Fruit fly (Drosophila melanogaster) whole organism, embryonic: ENCODE results near the gene Mal-B1.

Experiments
- Atf3 ChIP-seq: fragments of 200-800 bp; sonication (Bioruptor generic); optimal IDR thresholded peaks from 3 replicates; lab custom pipeline; 2016; ENCODE audit warnings: missing biosample characterization, missing genetic modification characterization
- CG10147 ChIP-seq: fragments of 200-800 bp; sonication (Bioruptor generic); optimal IDR thresholded peaks from 2 replicates; lab custom pipeline; 2019; ENCODE audit warnings: missing biosample characterization, mild to moderate bottlenecking, missing genetic modification characterization, moderate library complexity
- CG10543 ChIP-seq: fragments of 200-800 bp; sonication (Bioruptor generic); optimal IDR thresholded peaks from 3 replicates; lab custom pipeline; 2017; ENCODE audit warnings: missing biosample characterization, mild to moderate bottlenecking, missing genetic modification characterization, moderate library complexity
- CG11696 ChIP-seq: fragments of 200-800 bp; sonication (Bioruptor generic); IDR thresholded peaks from 2 replicates; pipeline ENCODE4 v1.3.6; 2022; ENCODE audit warnings: missing biosample characterization, missing genetic modification characterization
- CG13287 ChIP-seq: fragments of 200-800 bp; sonication (Bioruptor generic); IDR thresholded peaks from 2 replicates; pipeline ENCODE4 v1.3.6; 2022; ENCODE audit warnings: missing biosample characterization, missing genetic modification characterization; ENCODE audit not compliant: partially characterized antibody
- CG13775 ChIP-seq: fragments of 200-800 bp; sonication (Bioruptor generic); optimal IDR thresholded peaks from 3 replicates; lab custom pipeline; 2017; ENCODE audit warnings: missing biosample characterization, mild to moderate bottlenecking, missing genetic modification characterization
- CG13894 ChIP-seq: fragments of 200-800 bp; sonication (Bioruptor generic); optimal IDR thresholded peaks from 3 replicates; lab custom pipeline; 2018; ENCODE audit warnings: missing biosample characterization, mild to moderate bottlenecking, missing genetic modification characterization, moderate library complexity
- CG14014 ChIP-seq: fragments of 200-800 bp; sonication (Bioruptor generic); IDR thresholded peaks from 2 replicates; pipeline ENCODE4 v1.3.6; 2022; ENCODE audit warnings: missing biosample characterization, missing genetic modification characterization
- CG14050 ChIP-seq: fragments of 200-800 bp; sonication (Bioruptor generic); IDR thresholded peaks from 3 replicates; pipeline ENCODE4 v1.3.6; 2022; ENCODE audit warnings: missing biosample characterization, missing genetic modification characterization
- CG15514 ChIP-seq: fragments of 200-800 bp; sonication (Bioruptor generic); optimal IDR thresholded peaks from 3 replicates; lab custom pipeline; 2017; ENCODE audit warnings: missing biosample characterization, missing genetic modification characterization, mild to moderate bottlenecking, moderate library complexity, missing genetic modification reagents
- CG2199 ChIP-seq: fragments of 200-800 bp; sonication (Bioruptor generic); IDR thresholded peaks from 3 replicates; pipeline ENCODE4 v1.3.6; 2022; ENCODE audit warnings: missing biosample characterization, missing genetic modification characterization
- CG42726 ChIP-seq: fragments of 200-800 bp; sonication (Bioruptor generic); IDR thresholded peaks from 2 replicates; pipeline ENCODE4 v1.3.6; 2022; ENCODE audit warnings: missing biosample characterization, missing genetic modification characterization; ENCODE audit not compliant: partially characterized antibody
- CG4404 ChIP-seq: fragments of 200-800 bp; sonication (Bioruptor generic); IDR thresholded peaks from 2 replicates; pipeline ENCODE4 v1.3.6; 2022; ENCODE audit warnings: missing biosample characterization, missing genetic modification characterization
- CG6175 ChIP-seq: fragments of 200-800 bp; sonication (Bioruptor generic); IDR thresholded peaks from 3 replicates; pipeline ENCODE4 v1.3.6; 2022; ENCODE audit warnings: missing biosample characterization, missing genetic modification characterization
- CG6689 ChIP-seq: fragments of 200-800 bp; sonication (Bioruptor generic); IDR thresholded peaks from 2 replicates; pipeline ENCODE4 v1.3.6; 2022; ENCODE audit warnings: missing biosample characterization, missing genetic modification characterization
- CG6765 ChIP-seq: fragments of 200-800 bp; sonication (Bioruptor generic); optimal IDR thresholded peaks from 3 replicates; lab custom pipeline; 2017; ENCODE audit warnings: missing biosample characterization, mild to moderate bottlenecking, missing genetic modification characterization
- CG6791 ChIP-seq: fragments of 200-800 bp; sonication (Bioruptor generic); IDR thresholded peaks from 3 replicates; pipeline ENCODE4 v1.3.6; 2022; ENCODE audit warnings: missing biosample characterization, missing genetic modification characterization; ENCODE audit not compliant: partially characterized antibody
- CrebB ChIP-seq: fragments of 200-800 bp; sonication (Bioruptor generic); optimal IDR thresholded peaks from 3 replicates; lab custom pipeline; 2018; ENCODE audit warnings: missing biosample characterization, mild to moderate bottlenecking, missing genetic modification characterization
- Dbx ChIP-seq: fragments of 200-800 bp; sonication (Bioruptor generic); IDR thresholded peaks from 3 replicates; pipeline ENCODE4 v1.3.6; 2022; ENCODE audit warnings: missing biosample characterization, missing genetic modification characterization
- Deaf1 ChIP-seq: fragments of 200-800 bp; optimal IDR thresholded peaks from 3 replicates; lab custom pipeline; 2019; ENCODE audit warnings: missing biosample characterization, mild to moderate bottlenecking, missing genetic modification characterization, moderate library complexity
- Dip3 ChIP-seq: fragments of 200-800 bp; sonication (Bioruptor generic); optimal IDR thresholded peaks from 3 replicates; lab custom pipeline; 2016; ENCODE audit warnings: missing biosample characterization, missing genetic modification characterization
- Doc2 ChIP-seq: fragments of 200-800 bp; sonication (Bioruptor generic); IDR thresholded peaks from 2 replicates; pipeline ENCODE4 v1.3.6; 2022; ENCODE audit warnings: missing biosample characterization, missing genetic modification characterization
- Fer2 ChIP-seq: fragments of 200-800 bp; sonication (Bioruptor generic); optimal IDR thresholded peaks from 2 replicates; lab custom pipeline; 2018; ENCODE audit warnings: missing biosample characterization, mild to moderate bottlenecking, missing genetic modification characterization, moderate library complexity
- Fer3 ChIP-seq: fragments of 200-800 bp; sonication (Bioruptor generic); optimal IDR thresholded peaks from 2 replicates; lab custom pipeline; 2018; ENCODE audit warnings: missing biosample characterization, mild to moderate bottlenecking, missing genetic modification characterization, moderate library complexity
- H15 ChIP-seq: fragments of 200-800 bp; sonication (Bioruptor generic); IDR thresholded peaks from 3 replicates; pipeline ENCODE4 v1.3.6; 2022; ENCODE audit warnings: missing biosample characterization, missing genetic modification characterization
- MBD-R2 ChIP-seq: fragments of 200-800 bp; sonication (Bioruptor generic); IDR thresholded peaks from 2 replicates; pipeline ENCODE4 v1.3.6; 2022; ENCODE audit warnings: missing biosample characterization, missing genetic modification characterization
- Med ChIP-seq: fragments of 200-800 bp; sonication (Bioruptor generic); peaks from one replicate; lab custom pipeline; 2016; ENCODE audit warnings: missing biosample characterization, missing genetic modification characterization, mild to moderate bottlenecking, inconsistent platforms, moderate library complexity
- Mes4 ChIP-seq: fragments of 200-800 bp; sonication (Bioruptor generic); optimal IDR thresholded peaks from 2 replicates; lab custom pipeline; 2016; ENCODE audit warnings: missing biosample characterization, missing genetic modification characterization
- NfI ChIP-seq: fragments of 200-800 bp; sonication (Bioruptor generic); optimal IDR thresholded peaks from 3 replicates; lab custom pipeline; 2018; ENCODE audit warnings: missing biosample characterization, mild to moderate bottlenecking, missing genetic modification characterization, moderate library complexity
- Side ChIP-seq: fragments of 200-800 bp; sonication (Bioruptor generic); optimal IDR thresholded peaks from 2 replicates; lab custom pipeline; 2016; ENCODE audit warnings: missing biosample characterization, missing genetic modification characterization
- Xrp1 ChIP-seq: fragments of 200-800 bp; sonication (Bioruptor generic); IDR thresholded peaks from 2 replicates; pipeline ENCODE4 v1.3.6; 2022; ENCODE audit warnings: missing biosample characterization, missing genetic modification characterization
- ara ChIP-seq: fragments of 200-800 bp; sonication (Bioruptor generic); IDR thresholded peaks from 2 replicates; pipeline ENCODE4 v1.3.6; 2022; ENCODE audit warnings: missing biosample characterization, missing genetic modification characterization
- bowl ChIP-seq: fragments of 200-800 bp; sonication (Bioruptor generic); IDR thresholded peaks from 2 replicates; pipeline ENCODE4 v1.3.6; 2022; ENCODE audit warnings: missing biosample characterization, missing genetic modification characterization
- chinmo ChIP-seq: fragments of 200-800 bp; sonication (Bioruptor generic); IDR thresholded peaks from 4 replicates; pipeline ENCODE4 v1.3.6; 2022; ENCODE audit warnings: missing biosample characterization, missing genetic modification characterization; ENCODE audit not compliant: partially characterized antibody
- chm ChIP-seq: fragments of 200-800 bp; sonication (Bioruptor generic); IDR thresholded peaks from 2 replicates; pipeline ENCODE4 v1.3.6; 2022; ENCODE audit warnings: missing biosample characterization, missing genetic modification characterization
- ci ChIP-seq: fragments of 200-800 bp; sonication (Bioruptor generic); IDR thresholded peaks from 3 replicates; pipeline ENCODE4 v1.3.6; 2022; ENCODE audit warnings: missing biosample characterization, missing genetic modification characterization
- gem ChIP-seq: fragments of 200-800 bp; sonication (Bioruptor generic); optimal IDR thresholded peaks from 2 replicates; lab custom pipeline; 2019; ENCODE audit warnings: missing biosample characterization, mild to moderate bottlenecking, missing genetic modification characterization, moderate library complexity
- klu ChIP-seq: fragments of 200-800 bp; sonication (Bioruptor generic); IDR thresholded peaks from 2 replicates; pipeline ENCODE4 v1.3.6; 2022; ENCODE audit warnings: missing biosample characterization, missing genetic modification characterization
- otp ChIP-seq: fragments of 200-800 bp; sonication (Bioruptor generic); IDR thresholded peaks from 3 replicates; pipeline ENCODE4, ENCODE4 v1.3.6; 2022; ENCODE audit warnings: missing biosample characterization, missing genetic modification characterization
- prd ChIP-seq, 3 experiments: fragments of >200 bp in 2 of 3; fragments of 200-800 bp in 1 of 3; sonication (Bioruptor generic) in 1 of 3; optimal IDR thresholded peaks in 2 of 3; IDR thresholded peaks in 1 of 3; 2 replicates in 2 of 3; 3 replicates in 1 of 3; pipeline versions ENCODE4 v1.3.6 to Lab custom; 2017 to 2022; ENCODE audit warnings: missing biosample characterization in 1 of 3, missing genetic modification characterization in 1 of 3
- run ChIP-seq: fragments of 200-800 bp; sonication (Bioruptor generic); optimal IDR thresholded peaks from 3 replicates; lab custom pipeline; 2018; ENCODE audit warnings: missing biosample characterization, mild to moderate bottlenecking, missing genetic modification characterization
- sens-2 ChIP-seq: fragments of 200-800 bp; sonication (Bioruptor generic); IDR thresholded peaks from 2 replicates; pipeline ENCODE4 v1.3.6; 2022; ENCODE audit warnings: missing biosample characterization, missing genetic modification characterization
- shn ChIP-seq: fragments of 200-800 bp; sonication (Bioruptor generic); optimal IDR thresholded peaks from 3 replicates; lab custom pipeline; 2016; ENCODE audit warnings: missing biosample characterization, missing genetic modification characterization
- ssp ChIP-seq: fragments of 200-800 bp; sonication (Bioruptor generic); IDR thresholded peaks from 2 replicates; pipeline ENCODE4 v1.3.6; 2022; ENCODE audit warnings: missing biosample characterization, missing genetic modification characterization
- tap ChIP-seq: fragments of 200-800 bp; optimal IDR thresholded peaks from 3 replicates; lab custom pipeline; 2019; ENCODE audit warnings: missing biosample characterization, mild to moderate bottlenecking, missing genetic modification characterization, moderate library complexity
- tio ChIP-seq: fragments of 200-800 bp; sonication (Bioruptor generic); optimal IDR thresholded peaks from 2 replicates; lab custom pipeline; 2017; ENCODE audit warnings: missing biosample characterization, missing genetic modification characterization, inconsistent platforms
- vvl ChIP-seq: fragments of 200-800 bp; sonication (Bioruptor generic); IDR thresholded peaks from 2 replicates; pipeline ENCODE4 v1.3.6; 2022; ENCODE audit warnings: missing biosample characterization, missing genetic modification characterization

Gene Mal-B1

dm6 chr2L:11806701-11807674 lies 40.0 kb upstream of the Mal-B1 start (continued):
- TF ChIP-seq gem (tag; lab: Kevin White, UChicago), result peak; percentile 10
- TF ChIP-seq Fer3 (tag; lab: Kevin White, UChicago), result no peak
- TF ChIP-seq CG14050 (GFP tag; lab: Robert Waterston, UW), result no peak
- TF ChIP-seq tio (GFP tag; lab: Kevin White, UChicago), result no peak
- TF ChIP-seq CG14014 (GFP tag; lab: Robert Waterston, UW), result no peak
- TF ChIP-seq bowl (GFP tag; lab: Robert Waterston, UW), result no peak
- no peak for TF ChIP-seq ssp (GFP tag; lab: Robert Waterston, UW)
- peak; percentile 43 for TF ChIP-seq vvl (GFP tag; lab: Robert Waterston, UW)
- no peak for TF ChIP-seq run (tag; lab: Kevin White, UChicago)
- TF ChIP-seq chinmo (GFP tag; lab: Robert Waterston, UW), result peak; percentile 91; the same call in 2 of the 4 replicates
- TF ChIP-seq CG42726, result 0 out of 2 replicates have a peak, but pooled peaks have one; percentile 44
- TF ChIP-seq CG13287 (GFP tag; lab: Robert Waterston, UW), result peak; percentile 23; the same call in 1 of the 2 replicates
- TF ChIP-seq CG15514, result no peak
- TF ChIP-seq CG6689 (GFP tag; lab: Robert Waterston, UW), result no peak
- no peak for TF ChIP-seq chm (GFP tag; lab: Robert Waterston, UW)
- TF ChIP-seq MBD-R2 (GFP tag; lab: Robert Waterston, UW), result no peak
- TF ChIP-seq prd (optimal IDR thresholded peaks at IDR 0.05; lab: Kevin White, UChicago), result no peak
- TF ChIP-seq prd (GFP tag; IDR thresholded peaks at IDR 0.05; lab: Robert Waterston, UW), result no peak
- no peak for TF ChIP-seq CG13775 (GFP tag; lab: Kevin White, UChicago)
- TF ChIP-seq ci, result peak; percentile 43; the same call in 1 of the 3 replicates
- peak; percentile 93 for TF ChIP-seq Deaf1 (tag; lab: Kevin White, UChicago)
- TF ChIP-seq CG4404 (GFP tag; lab: Robert Waterston, UW), result no peak
- TF ChIP-seq Med, result peak; percentile 87
- no peak for TF ChIP-seq CG10147
- TF ChIP-seq sens-2 (GFP tag; lab: Robert Waterston, UW), result no peak
- TF ChIP-seq, all 482 proteins: peak for 112

DNA sequence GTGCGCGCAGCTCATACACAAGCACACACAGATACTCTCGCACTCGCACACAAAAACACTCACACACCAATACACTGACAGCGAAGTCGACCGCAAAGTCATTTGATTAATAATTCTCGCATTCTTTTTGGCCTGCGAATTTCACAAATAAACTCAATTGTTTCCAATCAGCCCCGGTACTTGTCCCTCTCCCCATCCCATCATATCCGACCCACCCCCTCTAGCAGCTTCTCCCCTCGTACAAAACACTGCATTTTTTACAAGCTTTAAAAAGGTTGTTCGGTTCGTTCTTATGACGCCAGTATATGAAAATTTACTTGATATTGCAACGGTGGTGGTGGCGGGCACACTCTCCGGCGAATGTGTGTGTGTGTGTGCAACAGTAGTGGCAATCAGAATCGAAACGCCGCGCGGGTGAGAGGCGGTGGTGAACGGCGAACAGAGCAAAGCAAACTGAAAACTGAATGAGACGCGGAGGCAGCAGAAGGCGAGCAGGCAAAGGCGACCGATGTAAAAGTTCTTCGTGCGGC lies 39.3 kb upstream of the Mal-B1 start:
- 0 out of 3 replicates have a peak, but pooled peaks have one; percentile 12 for TF ChIP-seq H15 (GFP tag; lab: Robert Waterston, UW)
- no peak for TF ChIP-seq Doc2
- no peak for TF ChIP-seq klu (GFP tag; lab: Robert Waterston, UW)
- peak; percentile 60; the same call in 1 of the 3 replicates for TF ChIP-seq CG6791 (GFP tag; lab: Robert Waterston, UW)
- TF ChIP-seq CG2199, result 0 out of 3 replicates have a peak, but pooled peaks have one; percentile 74
- peak; percentile 8 for TF ChIP-seq NfI (GFP tag; lab: Kevin White, UChicago)
- no peak for TF ChIP-seq Xrp1 (GFP tag; lab: Robert Waterston, UW)
- TF ChIP-seq Mes4, result peak; percentile 48
- peak; percentile 87 for TF ChIP-seq CG10543 (GFP tag; lab: Kevin White, UChicago)
- peak; percentile 51; the same call in 1 of the 3 replicates for TF ChIP-seq otp
- 0 out of 2 replicates have a peak, but pooled peaks have one; percentile 38 for TF ChIP-seq CG13287 (GFP tag; lab: Robert Waterston, UW)
- peak; percentile 7 for TF ChIP-seq CrebB (tag; lab: Kevin White, UChicago)
- TF ChIP-seq CG6765 (GFP tag; lab: Kevin White, UChicago), result peak; percentile 60
- no peak for TF ChIP-seq Fer2 (tag; lab: Kevin White, UChicago)
- peak; percentile 68; the same call in 2 of the 3 replicates for TF ChIP-seq Dbx (GFP tag; lab: Robert Waterston, UW)
- no peak for TF ChIP-seq CG11696 (GFP tag; lab: Robert Waterston, UW)
- peak; percentile 78 for TF ChIP-seq CG13894 (tag; lab: Kevin White, UChicago)
- TF ChIP-seq shn, result peak; percentile 18
- peak; percentile 34 for TF ChIP-seq Side (GFP tag; lab: Kevin White, UChicago)
- 0 out of 2 replicates have a peak, but pooled peaks have one; percentile 42 for TF ChIP-seq ara (GFP tag; lab: Robert Waterston, UW)
- no peak for TF ChIP-seq Atf3 (GFP tag; lab: Kevin White, UChicago)
- peak; percentile 19 for TF ChIP-seq Dip3 (GFP tag; lab: Kevin White, UChicago)
- TF ChIP-seq tap, result peak; percentile 1
- TF ChIP-seq CG6175 (GFP tag; lab: Robert Waterston, UW), result peak; percentile 98
- TF ChIP-seq Med, result peak; percentile 94
